Fruit fly (Drosophila melanogaster): ENCODE data around the gene Hsp26.

The Hsp26 gene

DNA sequence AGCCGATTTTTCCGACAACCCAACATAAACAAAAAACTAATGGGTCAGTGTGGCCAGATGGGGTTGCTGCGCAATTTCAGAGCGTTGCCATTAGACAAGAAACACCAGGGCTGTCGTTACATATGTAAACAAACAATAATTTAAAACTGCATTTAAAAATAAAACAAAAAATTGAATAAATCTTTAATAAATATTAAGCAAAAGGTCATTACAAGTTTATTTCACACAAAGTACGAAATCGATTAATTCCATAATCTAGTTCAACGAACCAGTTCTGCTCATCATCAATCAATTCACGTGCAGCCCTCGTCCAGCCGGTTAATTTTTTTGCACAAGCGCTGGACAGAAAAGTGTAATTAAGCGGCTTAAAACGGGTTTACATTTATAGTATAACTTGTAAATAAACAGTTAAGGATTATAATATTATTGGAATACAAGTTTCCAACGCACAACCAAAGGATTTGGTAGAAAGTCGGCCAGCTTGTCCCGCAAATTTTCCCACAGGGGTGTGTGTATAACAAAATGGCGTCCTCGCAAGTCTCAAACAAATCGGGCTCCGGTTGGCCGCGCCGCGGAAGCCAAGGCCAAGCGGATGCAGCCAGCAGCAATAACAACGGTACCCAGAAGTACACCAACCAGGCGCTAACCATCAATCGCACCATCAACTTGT lies 33.7 kb upstream of the Hsp26 start, which contains the start of the genes CG4022 and Cpsf5 (continued):
- TF ChIP-seq B-H2 (GFP tag; optimal IDR thresholded peaks at IDR 0.05): peak; percentile 89
- TF ChIP-seq Ets97D (GFP tag; optimal IDR thresholded peaks at IDR 0.05): peak; percentile 63
- TF ChIP-seq CG42726 (GFP tag; IDR thresholded peaks at IDR 0.05; ENCODE audit: partially characterized antibody): no peak
- TF ChIP-seq CG1603 (tag; optimal IDR thresholded peaks at IDR 0.05): peak; percentile 64
- peak; percentile 47 for TF ChIP-seq CG2875 (GFP tag; optimal IDR thresholded peaks at IDR 0.05)
- no peak for TF ChIP-seq hkb (optimal IDR thresholded peaks at IDR 0.05)
- peak; percentile 87 for TF ChIP-seq hkb (GFP tag; IDR thresholded peaks at IDR 0.05)
- TF ChIP-seq CG10654 (GFP tag; optimal IDR thresholded peaks at IDR 0.05): peak; percentile 80
- TF ChIP-seq CG12659 (GFP tag; optimal IDR thresholded peaks at IDR 0.05): peak; percentile 91
- TF ChIP-seq CG14667 (GFP tag; IDR thresholded peaks at IDR 0.05): peak; percentile 68
- TF ChIP-seq CG11093 (GFP tag; IDR thresholded peaks at IDR 0.05): peak; percentile 76; the same call in 2 of the 3 replicates
- peak; percentile 58 for TF ChIP-seq CG18011 (GFP tag; optimal IDR thresholded peaks at IDR 0.05)
- no peak for TF ChIP-seq tll (GFP tag; optimal IDR thresholded peaks at IDR 0.05)
- TF ChIP-seq CG6854 (GFP tag; optimal IDR thresholded peaks at IDR 0.05): no peak
- TF ChIP-seq org-1 (GFP tag; optimal IDR thresholded peaks at IDR 0.05): peak; percentile 45
- TF ChIP-seq bbx (GFP tag; IDR thresholded peaks at IDR 0.05; ENCODE audit: partially characterized antibody): no peak
- peak; percentile 68 for TF ChIP-seq CG3407 (GFP tag; optimal IDR thresholded peaks at IDR 0.05)
- TF ChIP-seq Poxn (GFP tag; IDR thresholded peaks at IDR 0.05): peak; percentile 56; the same call in 1 of the 2 replicates
- TF ChIP-seq crc (GFP tag; optimal IDR thresholded peaks at IDR 0.05): no peak
- TF ChIP-seq Mad (GFP tag; optimal IDR thresholded peaks at IDR 0.05): peak; percentile 85
- peak; percentile 82 for TF ChIP-seq CG17361 (GFP tag; IDR thresholded peaks at IDR 0.05)
- TF ChIP-seq CG1024 (GFP tag; IDR thresholded peaks at IDR 0.05): peak; percentile 66
- TF ChIP-seq ken (GFP tag; IDR thresholded peaks at IDR 0.05): peak; percentile 87
- peak; percentile 69 for TF ChIP-seq nerfin-1 (tag; optimal IDR thresholded peaks at IDR 0.05)
- peak; percentile 50 for TF ChIP-seq CG9609 (GFP tag; optimal IDR thresholded peaks at IDR 0.05)
- TF ChIP-seq pan (optimal IDR thresholded peaks at IDR 0.05): no peak
- TF ChIP-seq pan (GFP tag; optimal IDR thresholded peaks at IDR 0.05 in 1 of 2, IDR thresholded peaks at IDR 0.05 in 1 of 2): peak in 1 of 2 experiments; percentile 86
- peak; percentile 80 for TF ChIP-seq Lhr (GFP tag; optimal IDR thresholded peaks at IDR 0.05)
- no peak for TF ChIP-seq CG12236 (GFP tag; optimal IDR thresholded peaks at IDR 0.05)
- TF ChIP-seq CG9932 (GFP tag; IDR thresholded peaks at IDR 0.05): peak; percentile 93
- TF ChIP-seq crp (GFP tag; optimal IDR thresholded peaks at IDR 0.05): peak in 1 of 2 experiments; percentile 53
- TF ChIP-seq GATAe (GFP tag; conservative IDR thresholded peaks at IDR 0.05): no peak
- peak; percentile 73 for TF ChIP-seq CG12942 (GFP tag; optimal IDR thresholded peaks at IDR 0.05)
- TF ChIP-seq ato (GFP tag; IDR thresholded peaks at IDR 0.05; ENCODE audit: partially characterized antibody): no peak
- TF ChIP-seq amos (GFP tag; IDR thresholded peaks at IDR 0.05; ENCODE audit: partially characterized antibody): peak; percentile 48; the same call in 1 of the 2 replicates
- peak; percentile 79 for TF ChIP-seq CG3281 (GFP tag; optimal IDR thresholded peaks at IDR 0.05)
- TF ChIP-seq psq (GFP tag; optimal IDR thresholded peaks at IDR 0.05): no peak
- no peak for TF ChIP-seq Neu2 (GFP tag; optimal IDR thresholded peaks at IDR 0.05; ENCODE audit: borderline replicate concordance)
- peak; percentile 46 to 83 for TF ChIP-seq Hr51 (GFP tag; optimal IDR thresholded peaks at IDR 0.05)
- peak; percentile 52 for TF ChIP-seq BEAF-32 (GFP tag; optimal IDR thresholded peaks at IDR 0.05)
- TF ChIP-seq slp2 (GFP tag; optimal IDR thresholded peaks at IDR 0.05): peak; percentile 46
- TF ChIP-seq CG17328 (GFP tag; IDR thresholded peaks at IDR 0.05): peak; percentile 87
- peak; percentile 71; the same call in 1 of the 2 replicates for TF ChIP-seq CG43689 (GFP tag; IDR thresholded peaks at IDR 0.05)
- peak; percentile 85 for TF ChIP-seq Chrac-16 (GFP tag; optimal IDR thresholded peaks at IDR 0.05)
- peak; percentile 45 for TF ChIP-seq CG16863 (GFP tag; optimal IDR thresholded peaks at IDR 0.05)
- TF ChIP-seq CG12391 (tag; optimal IDR thresholded peaks at IDR 0.05): peak; percentile 95
- peak; percentile 67 for TF ChIP-seq pho (GFP tag; optimal IDR thresholded peaks at IDR 0.05)
- no peak for TF ChIP-seq fu2 (GFP tag; optimal IDR thresholded peaks at IDR 0.05)
- peak; percentile 66 for TF ChIP-seq lbe (GFP tag; optimal IDR thresholded peaks at IDR 0.05)
